Worm (Caenorhabditis elegans): ENCODE results near the gene clec-245.
A peak's percentile ranks its signal among the peaks of the same experiment; 100 is the strongest.

clec-245 gene

ce11 chrV:18191128-18191527, 2.9 kb upstream of the clec-245 start, which contains the start of gene clec-42:
Gene clec-42, plus strand, starts transcription at chrV:18191412.
- peak; percentile 2 for TF ChIP-seq nhr-90 (tag; optimal IDR thresholded peaks at IDR 0.05; ENCODE audit: poor library complexity)
- no peak for TF ChIP-seq nhr-12 (tag; optimal IDR thresholded peaks at IDR 0.05)
- TF ChIP-seq efl-1 (optimal IDR thresholded peaks at IDR 0.05), result no peak
- peak in 1 of 2 experiments; percentile 8 for TF ChIP-seq efl-1 (GFP tag; optimal IDR thresholded peaks at IDR 0.05 in 1 of 2)
- TF ChIP-seq elt-2 (tag; optimal IDR thresholded peaks at IDR 0.05), result peak; percentile 88

ce11 chrV:18189181-18189580, 953 bp upstream of the clec-245 start, which contains the start of gene clec-246:
Gene clec-246, plus strand, starts transcription at chrV:18189481.
- TF ChIP-seq vab-15 (tag; optimal IDR thresholded peaks at IDR 0.05), result no peak
- TF ChIP-seq skn-1 (tag; optimal IDR thresholded peaks at IDR 0.05), result no peak
- no peak for TF ChIP-seq nhr-12 (tag; optimal IDR thresholded peaks at IDR 0.05)
- TF ChIP-seq egl-13 (tag; optimal IDR thresholded peaks at IDR 0.05), result no peak
- no peak for TF ChIP-seq sup-37 (GFP tag; optimal IDR thresholded peaks at IDR 0.05)
- no peak for TF ChIP-seq ceh-82 (tag; optimal IDR thresholded peaks at IDR 0.05)
- TF ChIP-seq C16A3.4 (tag; optimal IDR thresholded peaks at IDR 0.05), result no peak
- no peak for TF ChIP-seq grh-1 (GFP tag; IDR thresholded peaks at IDR 0.05)
- no peak for TF ChIP-seq mep-1 (tag; optimal IDR thresholded peaks at IDR 0.05)
- TF ChIP-seq hlh-17 (GFP tag; optimal IDR thresholded peaks at IDR 0.05; ENCODE audit: borderline replicate concordance), result no peak
- no peak for TF ChIP-seq ztf-4 (tag; optimal IDR thresholded peaks at IDR 0.05)
- no peak for TF ChIP-seq lin-39 (tag; optimal IDR thresholded peaks at IDR 0.05)
- no peak for TF ChIP-seq nhr-85 (tag)

ce11 chrV:18184910-18185309, 3.3 kb downstream of the clec-245 start, which contains the start of gene C31G12.3:
Gene C31G12.3, plus strand, starts transcription at chrV:18185210.
- TF ChIP-seq grh-1 (GFP tag; IDR thresholded peaks at IDR 0.05) (no peak), ztf-4 (tag; optimal IDR thresholded peaks at IDR 0.05) (no peak), lin-39 (tag; optimal IDR thresholded peaks at IDR 0.05) (no peak), dpl-1 (GFP tag; optimal IDR thresholded peaks at IDR 0.05) (no peak), lin-14 (GFP tag; optimal IDR thresholded peaks at IDR 0.05) (no peak), zip-4 (GFP tag; optimal IDR thresholded peaks at IDR 0.05) (no peak), hlh-4 (tag; optimal IDR thresholded peaks at IDR 0.05) (no peak), nhr-12 (tag; optimal IDR thresholded peaks at IDR 0.05) (no peak), tbx-2 (tag; optimal IDR thresholded peaks at IDR 0.05) (no peak), nhr-237 (tag; optimal IDR thresholded peaks at IDR 0.05) (no peak), lin-15B (tag; optimal IDR thresholded peaks at IDR 0.05) (no peak), mdl-1 (tag; optimal IDR thresholded peaks at IDR 0.05) (no peak), sox-4 (tag; optimal IDR thresholded peaks at IDR 0.05) (no peak), aly-2 (tag; optimal IDR thresholded peaks at IDR 0.05) (no peak), fkh-8 (tag; optimal IDR thresholded peaks at IDR 0.05) (no peak), nhr-71 (tag; optimal IDR thresholded peaks at IDR 0.05) (no peak), fkh-10 (GFP tag; optimal IDR thresholded peaks at IDR 0.05) (no peak)

ce11 chrV:18179663-18180062, 8.6 kb downstream of the clec-245 start, which contains the start of gene C31G12.1:
Gene C31G12.1, plus strand, starts transcription at chrV:18179963.
- TF ChIP-seq ceh-63 (GFP tag; optimal IDR thresholded peaks at IDR 0.05) (no peak), efl-1 (optimal IDR thresholded peaks at IDR 0.05) (no peak), efl-1 (GFP tag; optimal IDR thresholded peaks at IDR 0.05 in 1 of 2) (no peak), nhr-47 (tag; optimal IDR thresholded peaks at IDR 0.05) (no peak), nhr-20 (tag; optimal IDR thresholded peaks at IDR 0.05) (no peak), lsy-2 (tag; optimal IDR thresholded peaks at IDR 0.05) (no peak), pqm-1 (tag; optimal IDR thresholded peaks at IDR 0.05) (no peak), nhr-76 (tag; optimal IDR thresholded peaks at IDR 0.05) (no peak), xbp-1 (tag; optimal IDR thresholded peaks at IDR 0.05) (no peak), nhr-71 (tag; optimal IDR thresholded peaks at IDR 0.05) (no peak), ets-5 (GFP tag; IDR thresholded peaks at IDR 0.05) (no peak), jun-1 (tag; optimal IDR thresholded peaks at IDR 0.05) (no peak), nhr-237 (tag; optimal IDR thresholded peaks at IDR 0.05) (no peak), fos-1 (tag; optimal IDR thresholded peaks at IDR 0.05) (no peak), ceh-90 (tag; optimal IDR thresholded peaks at IDR 0.05) (no peak)
